Worm (Caenorhabditis elegans) whole organism, late embryonic: ENCODE measurements around the gene F53A2.3.
A peak's percentile ranks its signal among the peaks of the same experiment; 100 is the strongest.

Experiments
- C08G9.2 ChIP-seq: sonication (generic microtip); optimal IDR thresholded peaks from 2 replicates; lab custom pipeline; 2016; ENCODE audit warnings: mild to moderate bottlenecking, missing genetic modification characterization, moderate library complexity, missing compliant biosample characterization
- F13H6.1 ChIP-seq: sonication (generic microtip); optimal IDR thresholded peaks from 2 replicates; lab custom pipeline; 2016; ENCODE audit warnings: missing genetic modification characterization, missing compliant biosample characterization
- ceh-18 ChIP-seq: sonication (generic microtip); optimal IDR thresholded peaks from 2 replicates; lab custom pipeline; 2016; ENCODE audit warnings: missing genetic modification characterization, missing compliant biosample characterization
- ceh-2 ChIP-seq: sonication (generic microtip); optimal IDR thresholded peaks from 2 replicates; lab custom pipeline; 2016; ENCODE audit warnings: missing genotype, missing genetic modification characterization, missing compliant biosample characterization
- ceh-22 ChIP-seq: sonication (generic microtip); optimal IDR thresholded peaks from 2 replicates; lab custom pipeline; 2017; ENCODE audit warnings: missing biosample characterization, missing genetic modification characterization
- ceh-31 ChIP-seq: sonication (generic microtip); optimal IDR thresholded peaks from 2 replicates; lab custom pipeline; 2016; ENCODE audit warnings: missing genetic modification characterization, missing compliant biosample characterization
- ceh-34 ChIP-seq: sonication (generic microtip); optimal IDR thresholded peaks from 2 replicates; lab custom pipeline; 2016; ENCODE audit warnings: mild to moderate bottlenecking, missing genetic modification characterization, missing compliant biosample characterization
- che-1 ChIP-seq: sonication (generic microtip); optimal IDR thresholded peaks from 2 replicates; lab custom pipeline; 2016; ENCODE audit warnings: mild to moderate bottlenecking, missing genetic modification characterization, missing compliant biosample characterization
- dmd-4 ChIP-seq: sonication (generic microtip); optimal IDR thresholded peaks from 2 replicates; lab custom pipeline; 2016; ENCODE audit warnings: borderline replicate concordance, missing genetic modification characterization, missing compliant biosample characterization
- elt-2 ChIP-seq: sonication (generic microtip); optimal IDR thresholded peaks from 2 replicates; lab custom pipeline; 2016; ENCODE audit warnings: missing genetic modification reagents, missing genetic modification characterization, missing compliant biosample characterization
- ets-4 ChIP-seq: sonication (generic microtip); optimal IDR thresholded peaks from 2 replicates; lab custom pipeline; 2016; ENCODE audit warnings: missing genetic modification characterization, missing compliant biosample characterization
- fkh-6 ChIP-seq: sonication (generic microtip); optimal IDR thresholded peaks from 2 replicates; lab custom pipeline; 2016; ENCODE audit warnings: missing genetic modification characterization, missing compliant biosample characterization
- hlh-15 ChIP-seq: sonication (generic microtip); optimal IDR thresholded peaks from 2 replicates; lab custom pipeline; 2016; ENCODE audit warnings: missing genetic modification characterization, missing compliant biosample characterization
- hlh-30 ChIP-seq: sonication (generic microtip); optimal IDR thresholded peaks from 2 replicates; lab custom pipeline; 2017; ENCODE audit warnings: antibody characterized with exemption, missing genetic modification characterization, missing compliant biosample characterization; ENCODE audit not compliant: insufficient read depth
- hlh-6 ChIP-seq: sonication (generic microtip); optimal IDR thresholded peaks from 2 replicates; lab custom pipeline; 2016; ENCODE audit warnings: missing genotype, missing genetic modification characterization, missing compliant biosample characterization
- hlh-8 ChIP-seq: sonication (generic microtip); optimal IDR thresholded peaks from 2 replicates; lab custom pipeline; 2016; ENCODE audit warnings: missing genotype, missing genetic modification characterization, missing compliant biosample characterization
- mec-3 ChIP-seq: sonication (generic microtip); optimal IDR thresholded peaks from 2 replicates; lab custom pipeline; 2016; ENCODE audit warnings: borderline replicate concordance, missing genetic modification characterization, missing compliant biosample characterization
- nfya-1 ChIP-seq: sonication (generic microtip); optimal IDR thresholded peaks from 2 replicates; lab custom pipeline; 2017; ENCODE audit warnings: missing genetic modification characterization, mild to moderate bottlenecking, missing compliant biosample characterization, antibody characterized with exemption, moderate library complexity
- nhr-11 ChIP-seq: fragments of 150-350 bp; optimal IDR thresholded peaks from 2 replicates; lab custom pipeline; 2014; ENCODE audit warnings: missing biosample characterization, missing genetic modification characterization
- nhr-232 ChIP-seq: sonication (generic microtip); optimal IDR thresholded peaks from 2 replicates; lab custom pipeline; 2016; ENCODE audit warnings: missing genetic modification characterization, missing compliant biosample characterization
- npax-4 ChIP-seq: sonication (generic microtip); optimal IDR thresholded peaks from 2 replicates; lab custom pipeline; 2016; ENCODE audit warnings: missing genetic modification characterization, missing compliant biosample characterization
- odd-2 ChIP-seq: sonication (generic microtip); optimal IDR thresholded peaks from 2 replicates; lab custom pipeline; 2017; ENCODE audit warnings: antibody characterized with exemption, mild to moderate bottlenecking, missing genetic modification characterization, missing compliant biosample characterization
- pat-9 ChIP-seq: fragments of 200-800 bp; sonication (Bioruptor generic); optimal IDR thresholded peaks from 2 replicates; lab custom pipeline; 2018; ENCODE audit warnings: mild to moderate bottlenecking, missing genetic modification characterization, moderate library complexity, missing compliant biosample characterization
- pax-1 ChIP-seq: fragments of 150-350 bp; optimal IDR thresholded peaks from 2 replicates; lab custom pipeline; 2014; ENCODE audit warnings: missing biosample characterization, missing genetic modification characterization
- ref-2 ChIP-seq: sonication (generic microtip); optimal IDR thresholded peaks from 2 replicates; lab custom pipeline; 2016; ENCODE audit warnings: missing genetic modification characterization, missing compliant biosample characterization
- rnt-1 ChIP-seq: sonication (generic microtip); optimal IDR thresholded peaks from 2 replicates; lab custom pipeline; 2016; ENCODE audit warnings: missing genetic modification characterization, missing compliant biosample characterization
- sdc-2 ChIP-seq: sonication (generic microtip); optimal IDR thresholded peaks from 2 replicates; lab custom pipeline; 2016; ENCODE audit warnings: missing genotype, missing genetic modification characterization, missing compliant biosample characterization
- sox-4 ChIP-seq: sonication (generic microtip); optimal IDR thresholded peaks from 2 replicates; lab custom pipeline; 2017; ENCODE audit warnings: mild to moderate bottlenecking, missing genetic modification characterization, inconsistent platforms, missing compliant biosample characterization
- syd-9 ChIP-seq: sonication (generic microtip); optimal IDR thresholded peaks from 2 replicates; lab custom pipeline; 2016; ENCODE audit warnings: mild to moderate bottlenecking, missing genetic modification characterization, moderate library complexity, missing compliant biosample characterization
- tbx-2 ChIP-seq: sonication (generic microtip); optimal IDR thresholded peaks from 2 replicates; lab custom pipeline; 2016; ENCODE audit warnings: missing genetic modification characterization, missing compliant biosample characterization
- ttx-3 ChIP-seq: sonication (generic microtip); optimal IDR thresholded peaks from 2 replicates; lab custom pipeline; 2016; ENCODE audit warnings: missing genetic modification reagents, missing genetic modification characterization, missing compliant biosample characterization
- unc-42 ChIP-seq: sonication (generic microtip); optimal IDR thresholded peaks from 2 replicates; lab custom pipeline; 2016; ENCODE audit warnings: missing genotype, missing genetic modification characterization, missing compliant biosample characterization
- unc-86 ChIP-seq: sonication (generic microtip); optimal IDR thresholded peaks from 2 replicates; lab custom pipeline; 2016; ENCODE audit warnings: missing genetic modification characterization, missing compliant biosample characterization
- zip-5 ChIP-seq: sonication (generic microtip); optimal IDR thresholded peaks from 2 replicates; lab custom pipeline; 2016; ENCODE audit warnings: missing genetic modification characterization, missing compliant biosample characterization

F53A2.3 gene

DNA sequence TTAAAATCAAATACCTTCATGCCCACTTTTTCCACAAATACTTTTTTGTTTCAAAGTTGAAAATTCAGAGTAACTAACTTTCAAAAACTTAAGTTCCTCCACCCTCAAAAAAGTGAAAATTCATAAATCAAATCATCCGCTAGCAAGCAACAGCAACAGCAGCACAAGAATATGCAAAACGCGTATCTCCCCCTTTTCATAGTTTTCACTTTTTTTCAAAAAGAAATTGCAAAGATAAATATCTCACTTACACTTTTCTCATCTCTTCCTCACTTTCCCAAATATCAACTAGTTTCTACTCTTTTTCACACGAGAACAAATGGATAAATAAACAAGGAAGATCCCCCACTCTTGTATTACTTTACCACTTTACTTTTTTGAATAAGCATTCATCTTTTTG, 42.1 kb upstream of the F53A2.3 start:
- no peak for TF ChIP-seq hlh-8 (tag; lab: Kevin White, UChicago)
- peak; percentile 26 for TF ChIP-seq unc-42

DNA sequence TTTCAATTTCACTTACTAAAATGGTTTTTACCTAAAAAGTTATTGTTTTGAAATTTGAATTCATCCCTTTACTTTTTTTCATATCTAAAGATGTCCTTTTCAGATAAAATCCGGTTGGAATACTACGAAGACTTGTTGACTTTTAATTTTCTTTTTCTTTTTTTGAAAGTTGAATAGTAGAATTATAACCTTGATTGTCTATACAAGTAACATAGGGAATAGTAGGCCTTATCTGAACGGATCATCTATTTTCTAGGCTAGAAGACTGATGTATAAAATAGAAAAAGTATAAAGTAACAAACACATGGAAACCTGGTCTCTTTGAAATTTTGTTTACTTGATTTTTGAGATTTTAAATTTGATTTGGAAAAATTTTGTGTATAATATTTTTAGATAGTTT, 41.3 kb upstream of the F53A2.3 start:
- TF ChIP-seq ceh-22 (tag; lab: Kevin White, UChicago): no peak
- no peak for TF ChIP-seq rnt-1 (tag; lab: Kevin White, UChicago)
- TF ChIP-seq syd-9: no peak
- no peak for TF ChIP-seq nfya-1
- no peak for TF ChIP-seq dmd-4 (tag; lab: Kevin White, UChicago)
- TF ChIP-seq hlh-15 (tag; lab: Kevin White, UChicago): no peak
- no peak for TF ChIP-seq odd-2
- TF ChIP-seq sdc-2: no peak
- no peak for TF ChIP-seq ceh-34 (tag; lab: Kevin White, UChicago)

DNA sequence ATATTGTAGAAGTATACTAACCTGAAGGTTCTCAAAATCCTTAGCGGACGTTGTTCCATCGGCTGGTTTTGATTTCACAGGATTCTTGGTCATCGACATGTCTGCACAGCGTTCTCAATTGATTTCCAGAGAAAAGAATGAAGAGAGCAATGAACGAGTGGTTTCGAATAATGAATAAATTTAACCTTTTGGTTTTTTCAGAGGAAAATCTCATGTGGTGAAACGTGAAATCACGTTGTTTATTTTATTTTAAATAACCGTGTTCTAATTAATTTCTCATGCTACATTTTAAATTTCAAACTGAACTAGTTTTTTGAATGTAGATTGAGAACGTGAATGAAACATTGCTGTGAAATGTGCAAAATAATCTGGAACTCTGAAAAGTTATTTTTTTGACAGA, 40.6 kb upstream of the F53A2.3 start, which contains the start of gene T03F6.6:
Gene T03F6.6, minus strand, starts transcription at position 101 of the 400 bp plus-strand sequence.
- no peak for TF ChIP-seq pat-9 (tag; lab: Kevin White, UChicago)
- no peak for TF ChIP-seq nhr-232 (tag; lab: Kevin White, UChicago)
- no peak for TF ChIP-seq sox-4 (tag; lab: Kevin White, UChicago)
- TF ChIP-seq pax-1 (tag; lab: Kevin White, UChicago): no peak
- no peak for TF ChIP-seq F13H6.1
- no peak for TF ChIP-seq hlh-15 (tag; lab: Kevin White, UChicago)

DNA sequence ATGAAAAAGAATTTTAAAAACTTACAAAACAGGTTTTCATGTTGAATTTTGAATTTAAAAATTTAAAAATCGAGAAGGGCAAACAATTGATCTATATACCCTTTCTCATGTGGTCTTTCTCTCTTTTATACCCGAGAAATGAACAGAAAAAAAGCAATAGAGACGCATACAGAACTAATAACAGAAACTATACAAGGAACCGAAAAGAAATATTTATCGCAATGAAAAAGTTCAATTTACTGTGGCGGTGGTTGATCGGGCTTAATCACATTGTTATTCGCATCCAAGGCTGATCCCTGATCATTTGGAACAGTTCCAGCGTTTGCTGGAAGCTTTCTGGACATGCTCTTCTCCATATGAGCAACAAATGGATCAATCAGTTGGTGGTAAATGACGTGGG, 38.7 kb upstream of the F53A2.3 start, which contains the start of gene T03F6.10:
Gene T03F6.10, minus strand, starts transcription at position 101 of the 400 bp plus-strand sequence.
- TF ChIP-seq hlh-6 (no peak), nhr-232 (tag; lab: Kevin White, UChicago) (no peak), che-1 (tag; lab: Kevin White, UChicago) (no peak), npax-4 (tag; lab: Kevin White, UChicago) (no peak), hlh-30 (tag; lab: Kevin White, UChicago) (no peak), ets-4 (tag; lab: Kevin White, UChicago) (no peak), rnt-1 (tag; lab: Kevin White, UChicago) (no peak)

DNA sequence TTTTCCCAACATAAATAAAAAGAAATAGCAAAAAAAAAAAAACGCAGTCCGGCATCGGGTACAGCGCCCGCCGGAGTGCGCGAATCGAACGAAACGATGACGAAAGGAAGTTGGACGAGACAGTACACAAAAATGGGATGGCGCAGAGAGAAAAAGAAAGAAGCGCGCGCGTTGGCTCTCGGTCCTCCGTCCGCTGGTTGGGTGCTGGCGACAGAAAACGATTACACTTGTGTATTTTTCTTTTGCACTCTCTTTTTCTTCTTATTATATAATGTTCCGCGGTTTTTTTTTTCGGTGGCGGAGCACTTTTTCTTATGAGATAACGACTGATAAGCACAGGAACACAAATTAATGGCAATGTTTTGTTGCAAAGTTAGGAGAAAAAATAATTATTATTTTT, 37.7 kb upstream of the F53A2.3 start:
- TF ChIP-seq nfya-1: peak; percentile 83
- TF ChIP-seq ceh-31 (tag; lab: Kevin White, UChicago): peak; percentile 15
- TF ChIP-seq nhr-232 (tag; lab: Kevin White, UChicago): no peak
- peak; percentile 9 for TF ChIP-seq unc-42
- no peak for TF ChIP-seq nhr-11 (tag; lab: Kevin White, UChicago)
- peak; percentile 25 for TF ChIP-seq elt-2 (tag; lab: Kevin White, UChicago)

DNA sequence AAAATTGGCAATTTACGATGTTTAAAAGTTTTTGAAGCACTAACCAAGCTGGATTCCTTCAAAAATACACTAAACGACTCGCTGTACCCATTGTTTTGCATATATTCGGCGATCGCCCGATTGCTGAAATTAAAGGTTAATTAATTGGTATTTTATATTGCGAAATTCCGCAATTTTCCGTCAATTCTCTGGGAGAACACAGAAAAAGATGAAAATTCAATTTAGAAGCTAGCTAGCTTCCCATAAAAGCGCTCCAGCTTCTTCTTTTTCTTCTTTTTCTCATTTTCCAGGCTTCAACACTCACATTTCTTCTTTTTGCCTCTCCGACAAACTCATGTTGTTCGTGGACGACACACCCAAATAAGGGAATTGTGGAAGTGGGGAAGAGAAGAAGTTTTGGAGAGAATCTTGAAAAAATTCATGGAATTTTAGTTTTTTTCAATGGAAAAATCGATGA, 36.8 kb upstream of the F53A2.3 start, which contains the start of gene lis-1:
Gene lis-1, minus strand, starts transcription at position 407 of the 457 bp plus-strand sequence.
- TF ChIP-seq ceh-31 (tag; lab: Kevin White, UChicago): peak; percentile 12
- TF ChIP-seq unc-42: peak; percentile 83
- no peak for TF ChIP-seq rnt-1 (tag; lab: Kevin White, UChicago)

DNA sequence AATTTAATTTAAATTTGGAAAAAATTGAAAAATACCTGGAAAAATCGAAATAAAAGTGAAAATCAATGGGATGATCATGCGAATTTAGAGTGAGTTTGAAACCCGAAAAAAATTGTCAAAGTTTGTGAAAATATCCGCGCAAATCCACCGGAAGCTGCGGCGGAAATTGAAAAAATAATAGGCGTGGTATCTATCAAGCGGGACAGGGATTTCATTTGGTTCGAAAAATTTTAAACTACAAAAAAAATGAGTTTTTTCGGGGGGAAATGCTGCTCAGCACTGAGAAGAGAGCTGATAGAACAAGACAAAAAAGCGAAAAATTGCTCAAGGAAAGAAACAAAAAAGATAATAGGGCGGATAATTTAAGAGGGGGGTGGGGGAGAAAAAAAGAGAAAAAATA, 31.4 kb upstream of the F53A2.3 start, which contains the start of gene T03F6.9:
Gene T03F6.9, minus strand, starts transcription at position 101 of the 400 bp plus-strand sequence.
- TF ChIP-seq unc-86 (tag; lab: Kevin White, UChicago): no peak
- TF ChIP-seq, all 69 proteins: peak for 0

DNA sequence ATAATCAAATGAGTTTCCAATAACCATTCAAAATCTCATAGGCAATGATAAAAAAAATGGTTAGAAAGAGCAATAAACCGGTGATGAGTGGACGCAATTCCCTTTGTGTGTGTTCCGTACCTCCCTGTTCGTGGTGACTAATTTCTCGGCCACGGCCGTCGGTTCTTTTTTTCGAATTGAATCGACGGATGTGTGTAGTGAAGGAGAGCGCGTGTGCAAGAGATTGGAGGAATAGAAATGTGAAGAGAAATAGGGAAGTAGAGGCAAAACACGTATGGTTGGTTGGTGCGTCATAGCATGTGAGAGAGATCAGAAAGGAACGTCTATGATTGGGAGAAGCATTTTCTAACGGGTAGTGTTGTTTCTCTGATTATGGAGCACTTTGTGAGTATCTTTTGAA, 20.3 kb upstream of the F53A2.3 start:
- no peak for TF ChIP-seq mec-3 (tag; lab: Kevin White, UChicago)
- peak; percentile 18 for TF ChIP-seq fkh-6
- TF ChIP-seq zip-5 (tag; lab: Kevin White, UChicago): no peak
- TF ChIP-seq hlh-15 (tag; lab: Kevin White, UChicago): no peak
- peak; percentile 48 for TF ChIP-seq rnt-1 (tag; lab: Kevin White, UChicago)
- peak; percentile 67 for TF ChIP-seq hlh-30 (tag; lab: Kevin White, UChicago)
- TF ChIP-seq tbx-2 (tag; lab: Kevin White, UChicago): peak; percentile 68
- TF ChIP-seq nfya-1: peak; percentile 71
- TF ChIP-seq F13H6.1: peak; percentile 23
- no peak for TF ChIP-seq hlh-6
- no peak for TF ChIP-seq ceh-18 (tag; lab: Kevin White, UChicago)
- TF ChIP-seq ceh-31 (tag; lab: Kevin White, UChicago): peak; percentile 84
- peak; percentile 21 for TF ChIP-seq ets-4 (tag; lab: Kevin White, UChicago)
- peak; percentile 39 for TF ChIP-seq unc-42
- TF ChIP-seq C08G9.2 (tag; lab: Kevin White, UChicago): peak; percentile 38
- no peak for TF ChIP-seq ceh-34 (tag; lab: Kevin White, UChicago)
- no peak for TF ChIP-seq ceh-22 (tag; lab: Kevin White, UChicago)
- TF ChIP-seq ceh-2 (tag; lab: Kevin White, UChicago): peak; percentile 61
- peak; percentile 35 for TF ChIP-seq ref-2 (tag; lab: Kevin White, UChicago)
- no peak for TF ChIP-seq ttx-3 (tag; lab: Kevin White, UChicago)
